Fruit fly (Drosophila melanogaster) whole organism, embryonic: ENCODE measurements around the gene CG32333.

Experiments used
- Asciz ChIP-seq: fragments of 200-800 bp; sonication (Bioruptor generic); optimal IDR thresholded peaks from 2 replicates; lab custom pipeline; 2017; ENCODE audit warnings: missing biosample characterization, mild to moderate bottlenecking, missing genetic modification characterization, missing genetic modification reagents
- Bteb2 ChIP-seq: fragments of 200-800 bp; sonication (Bioruptor generic); optimal IDR thresholded peaks from 2 replicates; lab custom pipeline; 2016; ENCODE audit warnings: missing biosample characterization, missing genetic modification characterization
- CG10267 ChIP-seq: fragments of 200-800 bp; sonication (Bioruptor generic); optimal IDR thresholded peaks from 2 replicates; lab custom pipeline; 2018; ENCODE audit warnings: missing biosample characterization, mild to moderate bottlenecking, missing genetic modification characterization, moderate library complexity
- CG10431 ChIP-seq: fragments of 200-800 bp; sonication (Bioruptor generic); optimal IDR thresholded peaks from 3 replicates; lab custom pipeline; 2018; ENCODE audit warnings: missing biosample characterization, mild to moderate bottlenecking, missing genetic modification characterization
- CG10654 ChIP-seq: fragments of 200-800 bp; sonication (Bioruptor generic); optimal IDR thresholded peaks from 2 replicates; lab custom pipeline; 2016; ENCODE audit warnings: missing biosample characterization, missing genetic modification characterization
- CG12155 ChIP-seq: fragments of 200-800 bp; sonication (Bioruptor generic); optimal IDR thresholded peaks from 3 replicates; lab custom pipeline; 2016; ENCODE audit warnings: missing biosample characterization, missing genetic modification characterization
- CG1233 ChIP-seq: fragments of 200-800 bp; sonication (Bioruptor generic); optimal IDR thresholded peaks from 4 replicates; lab custom pipeline; 2018; ENCODE audit warnings: missing biosample characterization, mild to moderate bottlenecking, missing genetic modification characterization
- CG13287 ChIP-seq: fragments of 200-800 bp; sonication (Bioruptor generic); IDR thresholded peaks from 2 replicates; pipeline ENCODE4 v1.3.6; 2022; ENCODE audit warnings: missing biosample characterization, missing genetic modification characterization; ENCODE audit not compliant: partially characterized antibody
- CG14050 ChIP-seq: fragments of 200-800 bp; sonication (Bioruptor generic); IDR thresholded peaks from 3 replicates; pipeline ENCODE4 v1.3.6; 2022; ENCODE audit warnings: missing biosample characterization, missing genetic modification characterization
- CG15011 ChIP-seq: fragments of 200-800 bp; sonication (Bioruptor generic); optimal IDR thresholded peaks from 3 replicates; lab custom pipeline; 2018; ENCODE audit warnings: missing biosample characterization, mild to moderate bottlenecking, missing genetic modification characterization
- CG16863 ChIP-seq: fragments of 200-800 bp; sonication (Bioruptor generic); optimal IDR thresholded peaks from 3 replicates; lab custom pipeline; 2016; ENCODE audit warnings: missing biosample characterization, missing genetic modification characterization
- CG17328 ChIP-seq: fragments of 200-800 bp; sonication (Bioruptor generic); IDR thresholded peaks from 2 replicates; pipeline ENCODE4 v1.3.6; 2022; ENCODE audit warnings: missing biosample characterization, missing genetic modification characterization
- CG17359 ChIP-seq: fragments of 200-800 bp; sonication (Bioruptor generic); optimal IDR thresholded peaks from 3 replicates; lab custom pipeline; 2018; ENCODE audit warnings: missing biosample characterization, mild to moderate bottlenecking, missing genetic modification characterization, moderate library complexity
- CG17568 ChIP-seq: fragments of 200-800 bp; sonication (Bioruptor generic); optimal IDR thresholded peaks from 2 replicates; lab custom pipeline; 2018; ENCODE audit warnings: missing biosample characterization, mild to moderate bottlenecking, missing genetic modification characterization, moderate library complexity
- CG18011 ChIP-seq: fragments of 200-800 bp; sonication (Bioruptor generic); optimal IDR thresholded peaks from 2 replicates; lab custom pipeline; 2017; ENCODE audit warnings: missing biosample characterization, missing genetic modification characterization, mild to moderate bottlenecking, moderate library complexity, missing genotype
- CG2116 ChIP-seq: fragments of 200-800 bp; sonication (Bioruptor generic); optimal IDR thresholded peaks from 3 replicates; lab custom pipeline; 2018; ENCODE audit warnings: missing biosample characterization, mild to moderate bottlenecking, missing genetic modification characterization
- CG34224 ChIP-seq: fragments of 200-800 bp; sonication (Bioruptor generic); IDR thresholded peaks from 3 replicates; pipeline ENCODE4 v1.3.6; 2022; ENCODE audit warnings: missing biosample characterization, missing genetic modification characterization; ENCODE audit not compliant: partially characterized antibody
- CG4424 ChIP-seq: fragments of 200-800 bp; sonication (Bioruptor generic); optimal IDR thresholded peaks from 3 replicates; lab custom pipeline; 2016; ENCODE audit warnings: missing biosample characterization, missing genetic modification characterization
- CG6175 ChIP-seq: fragments of 200-800 bp; sonication (Bioruptor generic); IDR thresholded peaks from 3 replicates; pipeline ENCODE4 v1.3.6; 2022; ENCODE audit warnings: missing biosample characterization, missing genetic modification characterization
- CG7839 ChIP-seq: fragments of 200-800 bp; sonication (Bioruptor generic); optimal IDR thresholded peaks from 3 replicates; lab custom pipeline; 2018; ENCODE audit warnings: missing biosample characterization, mild to moderate bottlenecking, missing genetic modification characterization, moderate library complexity
- CG9727 ChIP-seq: fragments of 200-800 bp; sonication (Bioruptor generic); optimal IDR thresholded peaks from 3 replicates; lab custom pipeline; 2017; ENCODE audit warnings: missing biosample characterization, mild to moderate bottlenecking, missing genetic modification characterization
- CkIIα-i1 ChIP-seq: fragments of 200-800 bp; sonication (Bioruptor generic); IDR thresholded peaks from 2 replicates; pipeline ENCODE4 v1.3.6; 2022; ENCODE audit warnings: missing biosample characterization, missing genetic modification characterization
- CrebB ChIP-seq: fragments of 200-800 bp; sonication (Bioruptor generic); optimal IDR thresholded peaks from 3 replicates; lab custom pipeline; 2018; ENCODE audit warnings: missing biosample characterization, mild to moderate bottlenecking, missing genetic modification characterization
- Lim3 ChIP-seq: fragments of 200-800 bp; sonication (Bioruptor generic); IDR thresholded peaks from 2 replicates; pipeline ENCODE4 v1.3.6; 2022; ENCODE audit warnings: missing biosample characterization, missing genetic modification characterization
- NFAT ChIP-seq: fragments of 200-800 bp; sonication (Bioruptor generic); IDR thresholded peaks from 2 replicates; pipeline ENCODE4 v1.3.6; 2022; ENCODE audit warnings: missing biosample characterization, missing genetic modification characterization
- NK7.1 ChIP-seq: fragments of 200-800 bp; sonication (Bioruptor generic); optimal IDR thresholded peaks from 3 replicates; lab custom pipeline; 2016; ENCODE audit warnings: missing biosample characterization, missing genetic modification characterization
- Oaz ChIP-seq: fragments of 200-800 bp; sonication (Bioruptor generic); IDR thresholded peaks from 2 replicates; pipeline ENCODE4 v1.3.6; 2022; ENCODE audit warnings: missing biosample characterization, missing genetic modification characterization
- Sry-β ChIP-seq: fragments of 200-800 bp; sonication (Bioruptor generic); optimal IDR thresholded peaks from 2 replicates; lab custom pipeline; 2018; ENCODE audit warnings: missing biosample characterization, mild to moderate bottlenecking, missing genetic modification characterization, moderate library complexity
- Stat92E ChIP-seq, 3 experiments: fragments of >200 bp in 2 of 3; fragments of 200-800 bp in 1 of 3; sonication (Bioruptor generic) in 1 of 3; optimal IDR thresholded peaks; 2 replicates each; lab custom pipeline; 2017 to 2019; ENCODE audit warnings: missing biosample characterization in 3 of 3, missing genetic modification characterization in 3 of 3, mild to moderate bottlenecking in 1 of 3, moderate library complexity in 1 of 3
- ase ChIP-seq: fragments of 200-800 bp; sonication (Bioruptor generic); IDR thresholded peaks from 3 replicates; pipeline ENCODE4 v1.3.6; 2022; ENCODE audit warnings: missing biosample characterization, missing genetic modification characterization
- bab2 ChIP-seq: fragments of 200-800 bp; sonication (Bioruptor generic); optimal IDR thresholded peaks from 2 replicates; lab custom pipeline; 2016; ENCODE audit warnings: missing biosample characterization, missing genetic modification characterization
- bbx ChIP-seq: fragments of 200-800 bp; sonication (Bioruptor generic); IDR thresholded peaks from 2 replicates; pipeline ENCODE4 v1.3.6; 2022; ENCODE audit warnings: missing biosample characterization, missing genetic modification characterization; ENCODE audit not compliant: partially characterized antibody
- br ChIP-seq: fragments of >200 bp; optimal IDR thresholded peaks from 2 replicates; lab custom pipeline; 2017
- disco-r ChIP-seq: fragments of 200-800 bp; sonication (Bioruptor generic); optimal IDR thresholded peaks from 2 replicates; lab custom pipeline; 2016; ENCODE audit warnings: missing biosample characterization, missing genetic modification characterization
- fd102C ChIP-seq: fragments of 200-800 bp; sonication (Bioruptor generic); optimal IDR thresholded peaks from 2 replicates; lab custom pipeline; 2018; ENCODE audit warnings: missing biosample characterization, mild to moderate bottlenecking, missing genetic modification characterization, moderate library complexity
- fd96Cb ChIP-seq: fragments of 200-800 bp; sonication (Bioruptor generic); optimal IDR thresholded peaks from 2 replicates; lab custom pipeline; 2018; ENCODE audit warnings: missing biosample characterization, mild to moderate bottlenecking, missing genetic modification characterization, moderate library complexity
- gce ChIP-seq: fragments of 200-800 bp; sonication (Bioruptor generic); IDR thresholded peaks from 3 replicates; pipeline ENCODE4 v1.3.6; 2022; ENCODE audit warnings: missing biosample characterization, missing genetic modification characterization
- grau ChIP-seq: fragments of 200-800 bp; optimal IDR thresholded peaks from 3 replicates; lab custom pipeline; 2019; ENCODE audit warnings: missing biosample characterization, mild to moderate bottlenecking, missing genetic modification characterization, moderate library complexity
- h ChIP-seq: fragments of >200 bp; optimal IDR thresholded peaks from 2 replicates; lab custom pipeline; 2017
- jigr1 ChIP-seq: fragments of 200-800 bp; sonication (Bioruptor generic); IDR thresholded peaks from 3 replicates; pipeline ENCODE4 v1.3.6; 2022; ENCODE audit warnings: missing biosample characterization, missing genetic modification characterization
- jing ChIP-seq: fragments of 200-800 bp; sonication (Bioruptor generic); optimal IDR thresholded peaks from 2 replicates; lab custom pipeline; 2018; ENCODE audit warnings: missing biosample characterization, mild to moderate bottlenecking, missing genetic modification characterization
- kay ChIP-seq: fragments of 200-800 bp; sonication (Bioruptor generic); optimal IDR thresholded peaks from 2 replicates; lab custom pipeline; 2016; ENCODE audit warnings: missing biosample characterization, missing genetic modification characterization
- lbe ChIP-seq: fragments of 200-800 bp; sonication (Bioruptor generic); optimal IDR thresholded peaks from 2 replicates; lab custom pipeline; 2016; ENCODE audit warnings: missing biosample characterization, mild to moderate bottlenecking, missing genetic modification characterization
- nau ChIP-seq: fragments of 200-800 bp; sonication (Bioruptor generic); optimal IDR thresholded peaks from 3 replicates; lab custom pipeline; 2017; ENCODE audit warnings: missing biosample characterization, mild to moderate bottlenecking, missing genetic modification characterization, missing genetic modification reagents
- pan ChIP-seq, 4 experiments: fragments of >200 bp in 3 of 4; fragments of 200-800 bp in 1 of 4; sonication (Bioruptor generic) in 1 of 4; optimal IDR thresholded peaks in 3 of 4; IDR thresholded peaks in 1 of 4; 2 replicates each; pipeline versions ENCODE4 v1.3.6 to Lab custom; 2017 to 2022; ENCODE audit warnings: missing biosample characterization in 2 of 4, missing genetic modification characterization in 2 of 4, mixed read lengths in 1 of 4
- tio ChIP-seq: fragments of 200-800 bp; sonication (Bioruptor generic); optimal IDR thresholded peaks from 2 replicates; lab custom pipeline; 2017; ENCODE audit warnings: missing biosample characterization, missing genetic modification characterization, inconsistent platforms
- vnd ChIP-seq: fragments of 200-800 bp; sonication (Bioruptor generic); IDR thresholded peaks from 3 replicates; pipeline ENCODE4 v1.3.6; 2022; ENCODE audit warnings: missing biosample characterization, missing genetic modification characterization; ENCODE audit not compliant: partially characterized antibody
- zfh2 ChIP-seq: fragments of 200-800 bp; sonication (Bioruptor generic); optimal IDR thresholded peaks from 2 replicates; lab custom pipeline; 2016; ENCODE audit warnings: missing biosample characterization, missing genetic modification characterization

CG32333 gene

DNA sequence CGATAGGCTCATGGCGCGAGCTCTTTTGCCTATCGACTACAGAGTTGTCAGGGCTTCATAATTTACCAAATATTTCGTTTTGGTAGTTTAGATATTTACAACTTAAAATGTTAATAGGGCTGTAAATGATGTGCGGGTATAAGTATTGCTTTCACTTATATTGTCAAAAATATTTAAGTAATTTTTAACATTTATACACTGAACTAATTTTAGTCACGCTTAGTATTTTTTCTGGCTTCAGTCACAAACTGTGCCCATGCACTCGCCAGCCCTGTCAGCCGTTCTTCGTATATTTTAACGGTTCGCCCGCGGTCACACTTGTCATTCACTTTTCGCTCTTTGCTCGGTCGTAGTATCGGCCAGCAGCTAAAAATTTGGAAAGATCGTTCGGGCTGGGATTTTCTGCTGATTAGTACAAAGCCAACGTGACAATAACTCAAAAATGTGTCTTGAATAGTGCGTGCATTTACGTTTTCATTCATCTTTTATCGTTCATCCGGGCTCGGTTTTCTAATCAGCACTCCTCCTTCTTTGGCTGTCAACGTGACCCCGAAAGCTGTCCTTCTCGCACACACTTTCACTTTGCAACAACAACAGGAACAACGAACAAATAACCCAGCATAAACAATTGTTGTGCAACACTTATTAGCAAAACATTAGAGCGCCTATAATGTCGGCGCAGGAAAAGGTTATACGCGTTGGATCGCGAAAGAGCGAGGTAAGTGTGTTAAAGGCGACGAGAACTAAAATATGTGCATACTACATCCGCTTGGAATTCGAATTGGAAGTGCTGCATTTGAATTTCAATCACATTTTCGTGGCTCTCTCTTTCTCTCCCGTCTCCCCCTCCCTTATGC lies 59.0 kb downstream of the CG32333 start, which contains the start of the genes Hmbs and CG2211 (continued):
- TF ChIP-seq grau (tag; lab: Kevin White, UChicago) (peak; percentile 86), CG7839 (tag; lab: Kevin White, UChicago) (peak; percentile 86), CG10267 (peak; percentile 88), CG16863 (GFP tag; lab: Kevin White, UChicago) (peak; percentile 88), pan (optimal IDR thresholded peaks at IDR 0.05; lab: Kevin White, UChicago) (no peak), pan (GFP tag; optimal IDR thresholded peaks at IDR 0.05 in 1 of 2, IDR thresholded peaks at IDR 0.05 in 1 of 2) (peak in 1 of 2 experiments; percentile 89), CG34224 (GFP tag; lab: Robert Waterston, UW) (no peak), gce (GFP tag; lab: Robert Waterston, UW) (peak; percentile 68; the same call in 2 of the 3 replicates), CG4424 (GFP tag; lab: Kevin White, UChicago) (peak; percentile 92), Stat92E (GFP tag; optimal IDR thresholded peaks at IDR 0.05; lab: Kevin White, UChicago) (peak in 1 of 3 experiments; percentile 60), kay (peak; percentile 90), h (lab: Kevin White, UChicago) (no peak), CkIIα-i1 (GFP tag; lab: Robert Waterston, UW) (no peak), CG17568 (no peak), NFAT (GFP tag; lab: Robert Waterston, UW) (peak; percentile 76), lbe (GFP tag; lab: Kevin White, UChicago) (peak; percentile 86), zfh2 (GFP tag; lab: Kevin White, UChicago) (peak; percentile 89), disco-r (GFP tag; lab: Kevin White, UChicago) (peak; percentile 64), bab2 (peak; percentile 93), CG12155 (peak; percentile 86), jigr1 (GFP tag; lab: Robert Waterston, UW) (peak; percentile 53; the same call in 2 of the 3 replicates), CG10654 (GFP tag; lab: Kevin White, UChicago) (peak; percentile 86), NK7.1 (GFP tag; lab: Kevin White, UChicago) (peak; percentile 58), ase (peak; percentile 57; the same call in 1 of the 3 replicates), CG2116 (GFP tag; lab: Kevin White, UChicago) (peak; percentile 89), fd96Cb (tag; lab: Kevin White, UChicago) (peak; percentile 79), Bteb2 (peak; percentile 83), CG10431 (GFP tag; lab: Kevin White, UChicago) (no peak), CG6175 (GFP tag; lab: Robert Waterston, UW) (peak; percentile 67; the same call in 2 of the 3 replicates), br (lab: Kevin White, UChicago) (no peak), CG15011 (GFP tag; lab: Kevin White, UChicago) (peak; percentile 69), Asciz (GFP tag; lab: Kevin White, UChicago) (peak; percentile 30), CrebB (tag; lab: Kevin White, UChicago) (peak; percentile 75), Sry-β (GFP tag; lab: Kevin White, UChicago) (no peak), CG14050 (GFP tag; lab: Robert Waterston, UW) (peak; percentile 72), bbx (GFP tag; lab: Robert Waterston, UW) (peak; percentile 49), Oaz (GFP tag; lab: Robert Waterston, UW) (peak; percentile 42; the same call in 1 of the 2 replicates), CG9727 (peak; percentile 87), tio (no peak), jing (GFP tag; lab: Kevin White, UChicago) (no peak), CG18011 (peak; percentile 76), vnd (GFP tag; lab: Robert Waterston, UW) (no peak), CG13287 (GFP tag; lab: Robert Waterston, UW) (peak; percentile 75), fd102C (no peak), nau (no peak), Lim3 (GFP tag; lab: Robert Waterston, UW) (no peak; the same call in 1 of the 2 replicates), CG17359 (tag; lab: Kevin White, UChicago) (peak; percentile 88), CG17328 (peak; percentile 89), CG1233 (GFP tag; lab: Kevin White, UChicago) (peak; percentile 80)
